Worm (Caenorhabditis elegans): ENCODE data around the gene cua-1.
A peak's percentile ranks its signal among the peaks of the same experiment; 100 is the strongest.

The cua-1 gene

ce11 chrIII:13411202-13411601 is 43.9 kb downstream of the cua-1 start (continued):
- TF ChIP-seq unc-62 (GFP tag; optimal IDR thresholded peaks at IDR 0.05 in 1 of 2) (no peak), unc-62 (tag; optimal IDR thresholded peaks at IDR 0.05) (no peak), hif-1 (tag; optimal IDR thresholded peaks at IDR 0.05) (no peak), T20F7.1 (GFP tag; optimal IDR thresholded peaks at IDR 0.05) (no peak), F26F4.8 (GFP tag; conservative IDR thresholded peaks at IDR 0.05) (0 out of 2 replicates have a peak, but pooled peaks have one; percentile 31), nhr-48 (tag; optimal IDR thresholded peaks at IDR 0.05) (peak; percentile 7), nhr-11 (tag; optimal IDR thresholded peaks at IDR 0.05) (no peak), lsy-2 (tag; optimal IDR thresholded peaks at IDR 0.05) (no peak), egl-27 (tag; optimal IDR thresholded peaks at IDR 0.05) (no peak), fkh-10 (GFP tag; optimal IDR thresholded peaks at IDR 0.05) (no peak), hmg-1.1 (GFP tag; IDR thresholded peaks at IDR 0.05) (no peak), nhr-76 (tag; optimal IDR thresholded peaks at IDR 0.05) (no peak), nhr-10 (tag; optimal IDR thresholded peaks at IDR 0.05) (no peak), lin-38 (GFP tag; IDR thresholded peaks at IDR 0.05) (no peak), snpc-1.2 (GFP tag; IDR thresholded peaks at IDR 0.05) (0 out of 2 replicates have a peak, but pooled peaks have one; percentile 33), ztf-7 (tag; optimal IDR thresholded peaks at IDR 0.05) (no peak), vab-7 (GFP tag; IDR thresholded peaks at IDR 0.05) (peak; percentile 62; the same call in 1 of the 2 replicates), T26A8.4 (GFP tag; IDR thresholded peaks at IDR 0.05) (0 out of 2 replicates have a peak, but pooled peaks have one; percentile 30), mxl-2 (GFP tag; conservative IDR thresholded peaks at IDR 0.05) (no peak), unc-130 (GFP tag; optimal IDR thresholded peaks at IDR 0.05) (no peak), set-16 (GFP tag; IDR thresholded peaks at IDR 0.05) (no peak), lim-7 (GFP tag; IDR thresholded peaks at IDR 0.05) (peak; percentile 81), ZK546.5 (tag; optimal IDR thresholded peaks at IDR 0.05) (no peak), nhr-77 (tag; optimal IDR thresholded peaks at IDR 0.05) (no peak), arid-1 (GFP tag; conservative IDR thresholded peaks at IDR 0.05) (no peak; the same call in 1 of the 2 replicates), F10B5.3 (tag; optimal IDR thresholded peaks at IDR 0.05) (no peak)

- TF ChIP-seq nhr-11 (tag; optimal IDR thresholded peaks at IDR 0.05) = no peak
- TF ChIP-seq pha-4 (GFP tag; IDR thresholded peaks at IDR 0.05) = 0 out of 2 replicates have a peak, but pooled peaks have one; percentile 25
- TF ChIP-seq pha-4 (tag; optimal IDR thresholded peaks at IDR 0.05) = no peak
- no peak for TF ChIP-seq ceh-44 (GFP tag; IDR thresholded peaks at IDR 0.05)
These were observed 45.6 kb downstream of the cua-1 start, which contains the start of gene myo-6 for ce11 chrIII:13409498-13409897. Gene myo-6, plus strand, starts transcription at chrIII:13409798.

ce11 chrIII:13405504-13405903 is 49.6 kb downstream of the cua-1 start, which contains the start of gene nas-1:
Gene nas-1, plus strand, starts transcription at chrIII:13405804.
- TF ChIP-seq cey-2 (tag; optimal IDR thresholded peaks at IDR 0.05; ENCODE audit: borderline replicate concordance, insufficient read depth) (no peak), unc-62 (GFP tag; optimal IDR thresholded peaks at IDR 0.05 in 1 of 2) (peak in 1 of 2 experiments; percentile 31), unc-62 (tag; optimal IDR thresholded peaks at IDR 0.05) (no peak)

- no peak for TF ChIP-seq gei-8 (GFP tag; optimal IDR thresholded peaks at IDR 0.05)
These were observed 50.7 kb downstream of the cua-1 start, which contains the start of gene ttr-52 for ce11 chrIII:13404418-13404817. Gene ttr-52, plus strand, starts transcription at chrIII:13404718.

ce11 chrIII:13402934-13403333 is 52.2 kb downstream of the cua-1 start, which contains the start of gene mig-18:
Gene mig-18, plus strand, starts transcription at chrIII:13403234.
- TF ChIP-seq mes-2 (tag; optimal IDR thresholded peaks at IDR 0.05; ENCODE audit: poor library complexity, severe bottlenecking) (no peak), saeg-2 (GFP tag; IDR thresholded peaks at IDR 0.05) (no peak), Y75B8A.6 (GFP tag; IDR thresholded peaks at IDR 0.05) (no peak), nhr-237 (tag; optimal IDR thresholded peaks at IDR 0.05) (no peak), jun-1 (tag; optimal IDR thresholded peaks at IDR 0.05) (no peak), vab-7 (GFP tag; IDR thresholded peaks at IDR 0.05) (no peak), dpl-1 (GFP tag; optimal IDR thresholded peaks at IDR 0.05) (no peak), Y105C5A.15 (GFP tag; IDR thresholded peaks at IDR 0.05) (no peak), set-16 (GFP tag; IDR thresholded peaks at IDR 0.05) (no peak), zag-1 (tag; optimal IDR thresholded peaks at IDR 0.05) (no peak), Y48G9A.11 (GFP tag; IDR thresholded peaks at IDR 0.05) (no peak), nhr-102 (tag; optimal IDR thresholded peaks at IDR 0.05) (no peak), skn-1 (tag; optimal IDR thresholded peaks at IDR 0.05) (no peak), cey-2 (tag; optimal IDR thresholded peaks at IDR 0.05; ENCODE audit: borderline replicate concordance, insufficient read depth) (no peak), mxl-2 (GFP tag; conservative IDR thresholded peaks at IDR 0.05) (no peak)

Data from whole organism, L4 larva.